Worm (Caenorhabditis elegans) whole organism, L2 larva: ENCODE results near the gene Y64G10A.7.

Experiments
- R02D3.7 ChIP-seq: fragments of 150-350 bp; optimal IDR thresholded peaks from 2 replicates; lab custom pipeline; 2014; ENCODE audit warnings: missing biosample characterization, missing genetic modification characterization
- aly-2 ChIP-seq: fragments of 150-350 bp; optimal IDR thresholded peaks from 2 replicates; lab custom pipeline; 2014; ENCODE audit warnings: missing biosample characterization, missing genetic modification characterization
- ceh-82 ChIP-seq: fragments of 150-350 bp; optimal IDR thresholded peaks from 2 replicates; lab custom pipeline; 2014; ENCODE audit warnings: missing biosample characterization, missing genetic modification characterization
- elt-1 ChIP-seq: fragments of 150-350 bp; optimal IDR thresholded peaks from 2 replicates; lab custom pipeline; 2014; ENCODE audit warnings: missing biosample characterization, missing genetic modification characterization
- fos-1 ChIP-seq: fragments of 150-350 bp; optimal IDR thresholded peaks from 2 replicates; lab custom pipeline; 2014; ENCODE audit warnings: missing biosample characterization, missing genetic modification characterization
- lsy-2 ChIP-seq, 2 experiments: fragments of 150-350 bp in 1 of 2; sonication (generic microtip) in 1 of 2; optimal IDR thresholded peaks; 2 replicates each; lab custom pipeline; 2014 to 2017; ENCODE audit warnings: missing biosample characterization in 2 of 2, missing genetic modification characterization in 2 of 2
- nhr-237 ChIP-seq: fragments of 150-350 bp; optimal IDR thresholded peaks from 2 replicates; lab custom pipeline; 2014; ENCODE audit warnings: missing biosample characterization, missing genetic modification characterization
- nhr-77 ChIP-seq: fragments of 150-350 bp; optimal IDR thresholded peaks from 2 replicates; lab custom pipeline; 2014; ENCODE audit warnings: missing biosample characterization, missing genetic modification characterization
- unc-55 ChIP-seq: fragments of 150-350 bp; sonication (generic microtip); optimal IDR thresholded peaks from 3 replicates; lab custom pipeline; 2014; ENCODE audit warnings: missing biosample characterization, missing genetic modification reagents, missing genetic modification characterization
- unc-62 ChIP-seq: fragments of 150-350 bp; optimal IDR thresholded peaks from 2 replicates; lab custom pipeline; 2014; ENCODE audit warnings: missing biosample characterization, missing genetic modification reagents, missing genetic modification characterization

ce11 chrIV:14297058-14297457, 5.4 kb downstream of the Y64G10A.7 start:
- TF ChIP-seq nhr-237 (no peak), R02D3.7 (tag; lab: Kevin White, UChicago) (no peak), unc-55 (GFP tag; lab: Kevin White, UChicago) (no peak), ceh-82 (tag; lab: Kevin White, UChicago) (no peak), nhr-77 (tag; lab: Kevin White, UChicago) (no peak), elt-1 (tag; lab: Kevin White, UChicago) (no peak), fos-1 (tag; lab: Kevin White, UChicago) (no peak), lsy-2 (tag; optimal IDR thresholded peaks at IDR 0.05; lab: Kevin White, UChicago) (no peak), aly-2 (tag; lab: Kevin White, UChicago) (no peak), unc-62 (GFP tag; lab: Kevin White, UChicago) (no peak)
